Fruit fly (Drosophila melanogaster) S2 (cell line): ENCODE measurements around the gene Mip.

Source experiments
- CG8478 ChIP-seq: fragments of >200 bp; optimal IDR thresholded peaks from 2 replicates; lab custom pipeline; 2018
- CTCF ChIP-seq, 2 experiments: fragments of >200 bp; optimal IDR thresholded peaks; 2 replicates each; lab custom pipeline; 2018

The Mip gene

dm6 chr3L:17320711-17321110, 28.8 kb downstream of the Mip start, which contains the start of gene ND-24L:
TSS of gene ND-24L (minus strand) at chr3L:17320811.
- no peak for TF ChIP-seq CTCF (optimal IDR thresholded peaks at IDR 0.05; lab: Kevin White, UChicago)
- no peak for TF ChIP-seq CG8478 (lab: Kevin White, UChicago)

- TF ChIP-seq CG8478 (lab: Kevin White, UChicago) (no peak), CTCF (optimal IDR thresholded peaks at IDR 0.05; lab: Kevin White, UChicago) (no peak)
Measured at dm6 chr3L:17316220-17316619, 33.2 kb downstream of the Mip start.

- TF ChIP-seq CG8478 (lab: Kevin White, UChicago) (no peak), CTCF (optimal IDR thresholded peaks at IDR 0.05; lab: Kevin White, UChicago) (no peak)
Measured at dm6 chr3L:17310509-17310908, 39.0 kb downstream of the Mip start.
